Worm (Caenorhabditis elegans) whole organism, L4 larva: ENCODE data around the gene enu-3.6.

ENCODE experiments used
- daf-16 ChIP-seq, 3 experiments: sonication (generic microtip); optimal IDR thresholded peaks; 2 replicates each; lab custom pipeline; 2016 to 2017; ENCODE audit warnings: missing genetic modification characterization in 3 of 3, missing genetic modification reagents in 3 of 3, mild to moderate bottlenecking in 2 of 3, missing compliant biosample characterization in 2 of 3, missing biosample characterization in 1 of 3, moderate library complexity in 1 of 3
- dpl-1 ChIP-seq: fragments of 150-350 bp; optimal IDR thresholded peaks from 2 replicates; lab custom pipeline; 2014; ENCODE audit warnings: missing biosample characterization, missing genetic modification reagents, missing genetic modification characterization
- mdl-1 ChIP-seq, 2 experiments: fragments of 150-350 bp in 1 of 2; sonication (generic microtip) in 1 of 2; optimal IDR thresholded peaks; 2 replicates each; lab custom pipeline; 2014 to 2017; ENCODE audit warnings: missing biosample characterization in 2 of 2, missing genetic modification characterization in 2 of 2
- nhr-42 ChIP-seq: fragments of 200-800 bp; sonication (Bioruptor generic); IDR thresholded peaks from 2 replicates; pipeline ENCODE4 v1.3.6; 2022; ENCODE audit warnings: missing genetic modification characterization, missing compliant biosample characterization
- zag-1 ChIP-seq: fragments of 150-350 bp; optimal IDR thresholded peaks from 2 replicates; lab custom pipeline; 2014; ENCODE audit warnings: missing biosample characterization, missing genetic modification characterization

DNA sequence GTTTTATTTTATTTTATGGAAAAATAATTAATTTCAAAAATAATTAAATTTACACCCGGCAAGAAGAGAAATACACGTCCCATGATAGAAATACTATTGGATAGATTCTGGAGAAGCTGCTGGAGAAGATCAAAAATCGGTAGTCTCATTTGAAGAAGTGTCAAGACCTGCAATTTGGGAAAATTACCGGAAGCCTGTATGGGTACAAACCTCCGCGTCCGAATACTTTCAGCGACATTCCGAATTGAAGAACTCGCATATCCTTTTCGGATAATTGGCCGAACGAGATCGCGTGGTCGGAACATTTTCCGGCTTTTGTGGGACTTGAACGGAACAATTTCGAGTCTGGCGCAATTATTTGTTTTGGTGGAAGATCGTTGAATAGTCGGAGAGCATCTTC, 41.8 kb upstream of the enu-3.6 start:
- TF ChIP-seq zag-1 = no peak
- no peak for TF ChIP-seq daf-16 (GFP tag; optimal IDR thresholded peaks at IDR 0.05; lab: Kevin White, UChicago)
- no peak for TF ChIP-seq daf-16 (tag; optimal IDR thresholded peaks at IDR 0.05; lab: Kevin White, UChicago)
- TF ChIP-seq dpl-1 (GFP tag; lab: Kevin White, UChicago) = no peak
- no peak for TF ChIP-seq nhr-42 (GFP tag; lab: Robert Waterston, UW)
- no peak for TF ChIP-seq mdl-1 (tag; optimal IDR thresholded peaks at IDR 0.05; lab: Kevin White, UChicago)
